Worm (Caenorhabditis elegans) whole organism, mixed stage, embryonic: ENCODE data around the gene T05A12.3.

ENCODE experiments used
- M03D4.4 ChIP-seq: sonication (generic microtip); optimal IDR thresholded peaks from 2 replicates; lab custom pipeline; 2017; ENCODE audit warnings: mild to moderate bottlenecking, missing genetic modification characterization, missing compliant biosample characterization
- blmp-1 ChIP-seq: fragments of 150-350 bp; optimal IDR thresholded peaks from 2 replicates; lab custom pipeline; 2014; ENCODE audit warnings: missing biosample characterization, missing genetic modification characterization
- ceh-39 ChIP-seq: fragments of 150-350 bp; optimal IDR thresholded peaks from 2 replicates; lab custom pipeline; 2014; ENCODE audit warnings: missing biosample characterization, missing genetic modification characterization
- ceh-43 ChIP-seq: fragments of 200-800 bp; sonication (Bioruptor generic); optimal IDR thresholded peaks from 2 replicates; lab custom pipeline; 2018; ENCODE audit warnings: mild to moderate bottlenecking, missing genetic modification characterization, moderate library complexity, missing compliant biosample characterization
- ceh-83 ChIP-seq: fragments of 200-800 bp; sonication (Bioruptor generic); optimal IDR thresholded peaks from 2 replicates; lab custom pipeline; 2018; ENCODE audit warnings: mild to moderate bottlenecking, missing genetic modification characterization, missing compliant biosample characterization
- ces-1 ChIP-seq: fragments of 150-350 bp; optimal IDR thresholded peaks from 2 replicates; lab custom pipeline; 2014; ENCODE audit warnings: missing biosample characterization, missing genetic modification reagents, missing genetic modification characterization
- cnd-1 ChIP-seq: fragments of 200-800 bp; sonication (Bioruptor generic); optimal IDR thresholded peaks from 2 replicates; lab custom pipeline; 2018; ENCODE audit warnings: mild to moderate bottlenecking, missing genetic modification characterization, missing compliant biosample characterization
- drap-1 ChIP-seq: fragments of 200-800 bp; sonication (Bioruptor generic); optimal IDR thresholded peaks from 3 replicates; lab custom pipeline; 2018; ENCODE audit warnings: mild to moderate bottlenecking, missing genetic modification characterization, missing compliant biosample characterization
- flh-1 ChIP-seq: fragments of 200-800 bp; sonication (Bioruptor generic); optimal IDR thresholded peaks from 2 replicates; lab custom pipeline; 2018; ENCODE audit warnings: mild to moderate bottlenecking, missing genetic modification characterization, moderate library complexity, missing compliant biosample characterization
- ham-2 ChIP-seq: fragments of 200-800 bp; sonication (Bioruptor generic); optimal IDR thresholded peaks from 2 replicates; lab custom pipeline; 2018; ENCODE audit warnings: mild to moderate bottlenecking, missing genetic modification characterization, missing compliant biosample characterization
- hlh-1 ChIP-seq: fragments of 150-350 bp; optimal IDR thresholded peaks from 2 replicates; lab custom pipeline; 2014; ENCODE audit warnings: missing biosample characterization, missing genetic modification reagents, missing genetic modification characterization
- lin-13 ChIP-seq: fragments of 150-350 bp; optimal IDR thresholded peaks from 2 replicates; lab custom pipeline; 2014; ENCODE audit warnings: missing biosample characterization, missing genetic modification characterization
- lin-32 ChIP-seq: fragments of 200-800 bp; sonication (Bioruptor generic); optimal IDR thresholded peaks from 2 replicates; lab custom pipeline; 2018; ENCODE audit warnings: mild to moderate bottlenecking, missing genetic modification characterization, missing compliant biosample characterization
- lsy-2 ChIP-seq: fragments of 150-350 bp; optimal IDR thresholded peaks from 2 replicates; lab custom pipeline; 2014; ENCODE audit warnings: missing biosample characterization, missing genetic modification characterization
- mab-5 ChIP-seq: fragments of 150-350 bp; optimal IDR thresholded peaks from 2 replicates; lab custom pipeline; 2014; ENCODE audit warnings: missing biosample characterization, missing genetic modification characterization
- mep-1 ChIP-seq: fragments of 150-350 bp; optimal IDR thresholded peaks from 2 replicates; lab custom pipeline; 2017; ENCODE audit warnings: missing biosample characterization, missing genetic modification reagents, missing genetic modification characterization, inconsistent platforms
- mls-2 ChIP-seq: sonication (generic microtip); optimal IDR thresholded peaks from 2 replicates; lab custom pipeline; 2016; ENCODE audit warnings: mild to moderate bottlenecking, missing genetic modification characterization, moderate library complexity, missing compliant biosample characterization
- nhr-12 ChIP-seq: fragments of 150-350 bp; optimal IDR thresholded peaks from 2 replicates; lab custom pipeline; 2014; ENCODE audit warnings: missing biosample characterization, missing genetic modification characterization
- nhr-2 ChIP-seq: fragments of 150-350 bp; optimal IDR thresholded peaks from 2 replicates; lab custom pipeline; 2014; ENCODE audit warnings: missing biosample characterization, missing genetic modification characterization
- nhr-237 ChIP-seq: fragments of 150-350 bp; optimal IDR thresholded peaks from 2 replicates; lab custom pipeline; 2014; ENCODE audit warnings: missing biosample characterization, missing genetic modification characterization
- nhr-28 ChIP-seq: fragments of 150-350 bp; optimal IDR thresholded peaks from 2 replicates; lab custom pipeline; 2014; ENCODE audit warnings: missing biosample characterization, missing genetic modification characterization
- nhr-76 ChIP-seq: sonication (generic microtip); optimal IDR thresholded peaks from 2 replicates; lab custom pipeline; 2017; ENCODE audit warnings: missing biosample characterization, missing genetic modification characterization
- pha-4 ChIP-seq: fragments of 150-350 bp; optimal IDR thresholded peaks from 2 replicates; lab custom pipeline; 2018; ENCODE audit warnings: missing biosample characterization, missing genetic modification reagents, missing genetic modification characterization
- sem-2 ChIP-seq: fragments of 200-800 bp; sonication (Bioruptor generic); optimal IDR thresholded peaks from 2 replicates; lab custom pipeline; 2018; ENCODE audit warnings: mild to moderate bottlenecking, missing genetic modification characterization, missing compliant biosample characterization
- snpc-4 ChIP-seq: fragments of 150-350 bp; optimal IDR thresholded peaks from 2 replicates; lab custom pipeline; 2014; ENCODE audit warnings: missing biosample characterization, missing genetic modification characterization
- sptf-1 ChIP-seq: sonication (generic microtip); optimal IDR thresholded peaks from 2 replicates; lab custom pipeline; 2017; ENCODE audit warnings: mild to moderate bottlenecking, missing genetic modification characterization, moderate library complexity, missing compliant biosample characterization
- unc-120 ChIP-seq: sonication (generic microtip); optimal IDR thresholded peaks from 2 replicates; lab custom pipeline; 2017; ENCODE audit warnings: missing genetic modification characterization, missing compliant biosample characterization; ENCODE audit not compliant: poor library complexity, severe bottlenecking
- zip-8 ChIP-seq: fragments of 150-350 bp; optimal IDR thresholded peaks from 2 replicates; lab custom pipeline; 2014; ENCODE audit warnings: missing biosample characterization, missing genetic modification characterization

The T05A12.3 gene

DNA sequence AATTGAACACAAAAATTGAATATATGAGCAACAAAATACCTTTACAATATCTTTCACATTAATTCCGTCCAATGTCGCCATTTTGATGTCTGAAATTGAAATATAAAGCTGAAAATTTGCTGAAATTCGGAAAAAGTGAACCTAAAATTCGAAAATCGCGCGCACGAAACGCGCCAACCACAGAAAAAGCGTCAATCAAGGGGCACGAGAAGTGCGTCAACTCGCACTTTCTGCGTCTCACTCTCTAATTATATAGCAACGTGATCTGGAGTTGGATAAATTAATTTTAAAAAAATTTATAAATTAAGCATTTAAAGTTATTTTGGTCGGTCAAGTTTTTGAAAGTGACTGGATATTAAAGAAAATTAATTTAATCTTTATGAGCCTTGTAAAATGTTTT lies 31.9 kb upstream of the T05A12.3 start, which contains the start of gene ruvb-2:
Gene ruvb-2, minus strand, starts transcription at position 89 of the 400 bp plus-strand sequence.
- TF ChIP-seq nhr-237 (peak; percentile 69), ces-1 (GFP tag; lab: Kevin White, UChicago) (peak; percentile 93), mab-5 (tag; lab: Kevin White, UChicago) (no peak), flh-1 (GFP tag; lab: Kevin White, UChicago) (no peak), ceh-43 (GFP tag; lab: Kevin White, UChicago) (peak; percentile 42), zip-8 (tag; lab: Kevin White, UChicago) (no peak), lin-13 (tag; lab: Kevin White, UChicago) (peak; percentile 58), mep-1 (tag; lab: Kevin White, UChicago) (peak; percentile 65), ceh-83 (GFP tag; lab: Kevin White, UChicago) (no peak), lsy-2 (tag; lab: Kevin White, UChicago) (peak; percentile 81), snpc-4 (tag; lab: Kevin White, UChicago) (no peak), sptf-1 (tag; lab: Kevin White, UChicago) (peak; percentile 38), pha-4 (peak; percentile 59), nhr-2 (peak; percentile 4), blmp-1 (tag; lab: Kevin White, UChicago) (peak; percentile 27), mls-2 (tag; lab: Kevin White, UChicago) (no peak)
- TF ChIP-seq, all 35 proteins: peak for 10

DNA sequence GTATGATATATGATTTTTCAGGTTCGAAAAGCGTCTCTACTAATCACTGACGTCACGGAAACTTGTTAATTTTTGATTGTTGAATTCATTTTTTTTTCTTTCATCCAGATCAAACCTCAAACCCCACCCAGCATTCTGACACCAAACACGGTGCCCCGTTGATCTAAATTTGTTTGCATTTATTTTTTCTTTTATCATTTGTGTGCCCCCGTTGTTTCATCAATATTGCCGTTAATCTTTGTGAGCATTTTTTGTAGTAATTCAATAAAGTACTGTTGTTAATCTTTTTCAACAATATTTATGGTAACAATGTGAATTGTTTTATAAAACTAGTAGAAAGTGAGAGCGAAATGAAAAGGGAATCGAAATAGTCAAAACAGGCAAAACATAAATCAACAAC lies 29.4 kb upstream of the T05A12.3 start:
- TF ChIP-seq unc-120 (tag; lab: Kevin White, UChicago): no peak

DNA sequence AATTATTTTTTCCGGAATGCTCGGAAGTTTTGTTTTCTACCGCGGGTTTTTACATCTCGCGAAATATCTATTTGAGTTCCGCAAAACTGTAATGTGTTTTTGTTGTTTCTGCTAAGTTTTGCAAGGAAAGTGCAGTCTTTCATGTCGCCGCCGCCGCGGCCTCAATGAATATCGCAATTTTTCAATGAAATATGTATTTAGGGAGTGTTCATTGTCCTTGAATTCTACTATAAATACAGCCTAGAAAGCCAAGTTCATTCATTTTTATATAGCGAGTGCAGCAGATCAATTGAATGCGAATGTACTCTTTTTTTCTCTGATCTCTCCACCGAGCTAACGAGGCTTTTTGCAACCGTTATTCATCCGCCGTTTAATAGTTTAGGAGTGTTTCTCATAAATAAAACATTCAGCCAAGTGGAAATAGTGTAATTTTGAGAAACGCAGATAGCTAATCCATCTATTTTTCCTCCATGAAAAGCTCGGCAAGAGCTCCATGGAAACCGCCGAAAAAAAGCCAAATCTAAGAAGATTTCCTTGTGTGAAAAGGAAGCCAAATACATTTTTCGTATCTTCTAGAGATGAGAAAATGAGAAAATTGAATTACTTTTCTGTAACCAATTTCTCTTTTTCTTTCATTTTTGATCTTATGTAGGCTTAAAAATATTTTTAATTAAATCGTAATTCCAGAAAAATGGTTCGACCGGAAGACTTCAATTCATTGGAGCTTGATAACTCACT lies 25.6 kb upstream of the T05A12.3 start, which contains the start of gene T22D1.3:
Gene T22D1.3, plus strand, starts transcription at position 688 of the 738 bp plus-strand sequence.
- TF ChIP-seq nhr-237: no peak
- no peak for TF ChIP-seq ceh-83 (GFP tag; lab: Kevin White, UChicago)
- no peak for TF ChIP-seq ces-1 (GFP tag; lab: Kevin White, UChicago)
- TF ChIP-seq mep-1 (tag; lab: Kevin White, UChicago): no peak
- no peak for TF ChIP-seq lin-32 (GFP tag; lab: Kevin White, UChicago)
- TF ChIP-seq mab-5 (tag; lab: Kevin White, UChicago): no peak
- TF ChIP-seq sem-2 (GFP tag; lab: Kevin White, UChicago): no peak
- TF ChIP-seq zip-8 (tag; lab: Kevin White, UChicago): no peak
- TF ChIP-seq ceh-39 (tag; lab: Kevin White, UChicago): no peak
- TF ChIP-seq sptf-1 (tag; lab: Kevin White, UChicago): no peak
- TF ChIP-seq M03D4.4 (tag; lab: Kevin White, UChicago): no peak
- no peak for TF ChIP-seq hlh-1
- no peak for TF ChIP-seq mls-2 (tag; lab: Kevin White, UChicago)
- no peak for TF ChIP-seq lin-13 (tag; lab: Kevin White, UChicago)
- TF ChIP-seq nhr-28 (tag; lab: Kevin White, UChicago): no peak
- TF ChIP-seq nhr-76: no peak
- no peak for TF ChIP-seq ham-2 (GFP tag; lab: Kevin White, UChicago)
- TF ChIP-seq drap-1 (GFP tag; lab: Kevin White, UChicago): no peak
- TF ChIP-seq ceh-43 (GFP tag; lab: Kevin White, UChicago): no peak
- TF ChIP-seq, all 35 proteins: peak for 0

DNA sequence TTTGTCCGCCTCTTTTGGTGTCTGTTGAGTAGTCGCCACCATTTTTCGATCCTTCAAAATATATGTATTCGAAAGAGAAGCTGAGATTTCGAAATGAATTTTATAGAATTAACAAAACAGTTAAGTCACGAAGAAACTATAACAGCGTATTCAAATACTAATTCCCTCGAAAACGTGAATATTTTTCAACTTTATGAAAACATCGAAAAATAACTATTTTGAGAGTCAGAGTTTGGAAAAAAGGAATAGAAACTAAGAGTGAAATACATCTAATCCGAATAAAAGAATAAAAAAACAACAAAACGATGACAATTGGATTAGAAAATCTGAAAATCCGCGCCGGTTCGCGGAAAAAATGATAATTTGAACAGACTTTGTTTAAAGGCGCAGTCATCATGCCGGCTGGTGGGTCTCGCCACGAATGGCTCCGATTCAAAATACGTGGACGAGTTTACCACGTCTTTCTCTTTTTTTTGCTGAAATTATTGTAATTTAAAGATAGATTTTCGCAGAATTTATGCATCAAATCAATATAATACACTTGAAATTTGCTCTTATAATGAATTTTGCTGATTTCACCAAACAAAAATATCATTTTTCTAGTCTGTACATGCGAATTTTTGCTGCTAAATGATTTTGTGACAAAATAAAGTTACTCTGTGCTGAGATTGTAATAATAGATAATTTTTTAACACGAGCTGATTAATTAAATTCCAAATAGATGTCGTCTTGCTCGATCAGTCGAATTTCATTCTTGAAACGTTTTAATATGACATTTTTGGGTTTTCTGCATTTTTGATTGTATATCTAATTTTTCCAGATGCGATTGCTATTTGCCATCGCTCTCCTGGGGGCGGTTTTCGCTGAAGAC lies 22.6 kb upstream of the T05A12.3 start, which contains the start of the genes rpn-1 and ribo-1:
Gene rpn-1, minus strand, starts transcription at position 51 of the 871 bp plus-strand sequence.
Gene ribo-1, plus strand, starts transcription at position 821 of the 871 bp plus-strand sequence.
- TF ChIP-seq mls-2 (tag; lab: Kevin White, UChicago) (no peak), lsy-2 (tag; lab: Kevin White, UChicago) (no peak), nhr-2 (no peak), mep-1 (tag; lab: Kevin White, UChicago) (peak; percentile 15), nhr-237 (peak; percentile 22), zip-8 (tag; lab: Kevin White, UChicago) (no peak), nhr-28 (tag; lab: Kevin White, UChicago) (no peak), sptf-1 (tag; lab: Kevin White, UChicago) (no peak), drap-1 (GFP tag; lab: Kevin White, UChicago) (no peak), nhr-12 (tag; lab: Kevin White, UChicago) (no peak), cnd-1 (no peak)
- TF ChIP-seq, all 35 proteins: peak for 2
